Fruit fly (Drosophila melanogaster) whole organism, pupa: ENCODE data around the gene ND-ACP.

Source experiments
- CG10348 ChIP-seq: fragments of 200-800 bp; sonication (Bioruptor generic); IDR thresholded peaks from 2 replicates; pipeline ENCODE4 v1.3.6; 2022; ENCODE audit warnings: missing biosample characterization, missing genetic modification characterization
- CG32121 ChIP-seq: fragments of 200-800 bp; sonication (Bioruptor generic); IDR thresholded peaks from 2 replicates; pipeline ENCODE4 v1.3.6; 2022; ENCODE audit warnings: missing biosample characterization, missing genetic modification characterization
- CG8159 ChIP-seq: fragments of 200-800 bp; sonication (Bioruptor generic); optimal IDR thresholded peaks from 3 replicates; lab custom pipeline; 2018; ENCODE audit warnings: missing biosample characterization, mild to moderate bottlenecking, missing genetic modification characterization, moderate library complexity
- CG9948 ChIP-seq: fragments of 200-800 bp; sonication (Bioruptor generic); optimal IDR thresholded peaks from 2 replicates; lab custom pipeline; 2018; ENCODE audit warnings: missing biosample characterization, mild to moderate bottlenecking, missing genetic modification characterization, moderate library complexity
- EcR ChIP-seq: fragments of 200-800 bp; sonication (Bioruptor generic); optimal IDR thresholded peaks from 3 replicates; lab custom pipeline; 2019; ENCODE audit warnings: missing biosample characterization, missing genetic modification characterization, mild to moderate bottlenecking, moderate library complexity, missing genetic modification reagents
- Pif1A ChIP-seq: fragments of 200-800 bp; sonication (Bioruptor generic); optimal IDR thresholded peaks from 3 replicates; lab custom pipeline; 2016; ENCODE audit warnings: missing biosample characterization, missing genetic modification characterization
- Pif1B ChIP-seq: fragments of 200-800 bp; sonication (Bioruptor generic); optimal IDR thresholded peaks from 3 replicates; lab custom pipeline; 2016; ENCODE audit warnings: missing biosample characterization, missing genetic modification characterization
- Snoo ChIP-seq: fragments of 200-800 bp; sonication (Bioruptor generic); optimal IDR thresholded peaks from 3 replicates; lab custom pipeline; 2017; ENCODE audit warnings: missing biosample characterization, mild to moderate bottlenecking, missing genetic modification characterization, inconsistent platforms
- fd96Ca ChIP-seq: fragments of 200-800 bp; sonication (Bioruptor generic); IDR thresholded peaks from 3 replicates; pipeline ENCODE4 v1.3.6; 2022; ENCODE audit warnings: missing biosample characterization, missing genetic modification characterization
- gl ChIP-seq: fragments of 200-800 bp; sonication (Bioruptor generic); optimal IDR thresholded peaks from 2 replicates; lab custom pipeline; 2018; ENCODE audit warnings: missing biosample characterization, mild to moderate bottlenecking, missing genetic modification characterization
- rn ChIP-seq: fragments of 200-800 bp; sonication (Bioruptor generic); IDR thresholded peaks from 2 replicates; pipeline ENCODE4 v1.3.6; 2022; ENCODE audit warnings: missing biosample characterization, missing genetic modification characterization

DNA sequence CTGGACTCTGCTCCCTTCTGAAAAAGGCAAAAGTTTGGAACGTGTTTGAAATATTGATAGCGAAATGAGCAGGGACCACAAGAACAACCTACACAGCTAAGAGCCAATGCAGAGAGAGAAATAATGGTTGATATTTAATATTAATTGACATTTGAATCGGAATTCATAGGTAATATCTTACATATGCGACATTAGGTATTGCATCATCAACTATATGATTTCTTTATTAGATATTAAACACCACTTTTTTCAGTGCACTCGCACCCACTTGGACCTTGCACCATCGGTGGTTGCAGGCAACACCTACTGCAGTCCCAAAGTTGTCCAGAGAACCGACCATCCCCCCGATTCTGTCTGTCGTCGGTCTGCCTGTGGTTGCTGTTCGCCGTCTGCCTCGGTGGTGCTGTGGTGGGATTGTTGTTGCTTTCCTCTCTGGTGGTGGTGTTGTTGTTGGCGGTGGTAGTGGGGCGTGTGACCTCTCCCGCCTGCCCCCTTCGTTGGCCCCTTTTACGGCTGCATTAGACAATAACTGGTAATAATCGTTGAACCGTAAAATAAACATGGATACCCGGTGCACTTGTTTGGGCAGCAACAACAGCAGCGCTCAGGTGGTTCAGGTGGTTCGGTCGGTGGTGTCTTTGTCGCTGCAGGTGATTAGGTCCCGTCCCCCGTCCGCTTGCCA is 49.3 kb downstream of the ND-ACP start:
- TF ChIP-seq Snoo (peak; percentile 69), EcR (GFP tag; lab: Kevin White, UChicago) (no peak), Pif1B (GFP tag; lab: Kevin White, UChicago) (peak; percentile 79), fd96Ca (GFP tag; lab: Robert Waterston, UW) (peak; percentile 89), CG32121 (GFP tag; lab: Robert Waterston, UW) (peak; percentile 91), gl (tag; lab: Kevin White, UChicago) (peak; percentile 59), Pif1A (GFP tag; lab: Kevin White, UChicago) (peak; percentile 84), rn (GFP tag; lab: Robert Waterston, UW) (peak; percentile 82), CG10348 (no peak), CG9948 (tag; lab: Kevin White, UChicago) (peak; percentile 68), CG8159 (peak; percentile 63)
